Worm (Caenorhabditis elegans) whole organism, mixed stage, embryonic: ENCODE measurements around the gene Y54E2A.5.

Experiments
- M03D4.4 ChIP-seq: sonication (generic microtip); optimal IDR thresholded peaks from 2 replicates; lab custom pipeline; 2017; ENCODE audit warnings: mild to moderate bottlenecking, missing genetic modification characterization, missing compliant biosample characterization
- bed-3 ChIP-seq: fragments of 200-800 bp; sonication (Bioruptor generic); optimal IDR thresholded peaks from 3 replicates; lab custom pipeline; 2018; ENCODE audit warnings: mild to moderate bottlenecking, missing genetic modification characterization, moderate library complexity, missing compliant biosample characterization
- blmp-1 ChIP-seq: fragments of 150-350 bp; optimal IDR thresholded peaks from 2 replicates; lab custom pipeline; 2014; ENCODE audit warnings: missing biosample characterization, missing genetic modification characterization
- ceh-39 ChIP-seq: fragments of 150-350 bp; optimal IDR thresholded peaks from 2 replicates; lab custom pipeline; 2014; ENCODE audit warnings: missing biosample characterization, missing genetic modification characterization
- ceh-43 ChIP-seq: fragments of 200-800 bp; sonication (Bioruptor generic); optimal IDR thresholded peaks from 2 replicates; lab custom pipeline; 2018; ENCODE audit warnings: mild to moderate bottlenecking, missing genetic modification characterization, moderate library complexity, missing compliant biosample characterization
- ceh-83 ChIP-seq: fragments of 200-800 bp; sonication (Bioruptor generic); optimal IDR thresholded peaks from 2 replicates; lab custom pipeline; 2018; ENCODE audit warnings: mild to moderate bottlenecking, missing genetic modification characterization, missing compliant biosample characterization
- ces-1 ChIP-seq: fragments of 150-350 bp; optimal IDR thresholded peaks from 2 replicates; lab custom pipeline; 2014; ENCODE audit warnings: missing biosample characterization, missing genetic modification reagents, missing genetic modification characterization
- cnd-1 ChIP-seq: fragments of 200-800 bp; sonication (Bioruptor generic); optimal IDR thresholded peaks from 2 replicates; lab custom pipeline; 2018; ENCODE audit warnings: mild to moderate bottlenecking, missing genetic modification characterization, missing compliant biosample characterization
- drap-1 ChIP-seq: fragments of 200-800 bp; sonication (Bioruptor generic); optimal IDR thresholded peaks from 3 replicates; lab custom pipeline; 2018; ENCODE audit warnings: mild to moderate bottlenecking, missing genetic modification characterization, missing compliant biosample characterization
- elt-1 ChIP-seq: sonication (generic microtip); optimal IDR thresholded peaks from 2 replicates; lab custom pipeline; 2017; ENCODE audit warnings: missing genetic modification characterization, mild to moderate bottlenecking, missing compliant biosample characterization, antibody characterized with exemption, moderate library complexity, borderline replicate concordance; ENCODE audit not compliant: insufficient read depth
- flh-1 ChIP-seq: fragments of 200-800 bp; sonication (Bioruptor generic); optimal IDR thresholded peaks from 2 replicates; lab custom pipeline; 2018; ENCODE audit warnings: mild to moderate bottlenecking, missing genetic modification characterization, moderate library complexity, missing compliant biosample characterization
- hlh-1 ChIP-seq: fragments of 150-350 bp; optimal IDR thresholded peaks from 2 replicates; lab custom pipeline; 2014; ENCODE audit warnings: missing biosample characterization, missing genetic modification reagents, missing genetic modification characterization
- lin-13 ChIP-seq: fragments of 150-350 bp; optimal IDR thresholded peaks from 2 replicates; lab custom pipeline; 2014; ENCODE audit warnings: missing biosample characterization, missing genetic modification characterization
- lsy-2 ChIP-seq: fragments of 150-350 bp; optimal IDR thresholded peaks from 2 replicates; lab custom pipeline; 2014; ENCODE audit warnings: missing biosample characterization, missing genetic modification characterization
- mab-5 ChIP-seq: fragments of 150-350 bp; optimal IDR thresholded peaks from 2 replicates; lab custom pipeline; 2014; ENCODE audit warnings: missing biosample characterization, missing genetic modification characterization
- mep-1 ChIP-seq: fragments of 150-350 bp; optimal IDR thresholded peaks from 2 replicates; lab custom pipeline; 2017; ENCODE audit warnings: missing biosample characterization, missing genetic modification reagents, missing genetic modification characterization, inconsistent platforms
- nhr-12 ChIP-seq: fragments of 150-350 bp; optimal IDR thresholded peaks from 2 replicates; lab custom pipeline; 2014; ENCODE audit warnings: missing biosample characterization, missing genetic modification characterization
- nhr-2 ChIP-seq: fragments of 150-350 bp; optimal IDR thresholded peaks from 2 replicates; lab custom pipeline; 2014; ENCODE audit warnings: missing biosample characterization, missing genetic modification characterization
- nhr-237 ChIP-seq: fragments of 150-350 bp; optimal IDR thresholded peaks from 2 replicates; lab custom pipeline; 2014; ENCODE audit warnings: missing biosample characterization, missing genetic modification characterization
- nhr-28 ChIP-seq: fragments of 150-350 bp; optimal IDR thresholded peaks from 2 replicates; lab custom pipeline; 2014; ENCODE audit warnings: missing biosample characterization, missing genetic modification characterization
- nhr-76 ChIP-seq: sonication (generic microtip); optimal IDR thresholded peaks from 2 replicates; lab custom pipeline; 2017; ENCODE audit warnings: missing biosample characterization, missing genetic modification characterization
- sem-2 ChIP-seq: fragments of 200-800 bp; sonication (Bioruptor generic); optimal IDR thresholded peaks from 2 replicates; lab custom pipeline; 2018; ENCODE audit warnings: mild to moderate bottlenecking, missing genetic modification characterization, missing compliant biosample characterization
- snpc-4 ChIP-seq: fragments of 150-350 bp; optimal IDR thresholded peaks from 2 replicates; lab custom pipeline; 2014; ENCODE audit warnings: missing biosample characterization, missing genetic modification characterization
- tbx-8 ChIP-seq: fragments of 200-800 bp; sonication (Bioruptor generic); optimal IDR thresholded peaks from 2 replicates; lab custom pipeline; 2018; ENCODE audit warnings: mild to moderate bottlenecking, missing genetic modification characterization, moderate library complexity, missing compliant biosample characterization
- unc-120 ChIP-seq: sonication (generic microtip); optimal IDR thresholded peaks from 2 replicates; lab custom pipeline; 2017; ENCODE audit warnings: missing genetic modification characterization, missing compliant biosample characterization; ENCODE audit not compliant: poor library complexity, severe bottlenecking
- unc-62 ChIP-seq: fragments of 150-350 bp; optimal IDR thresholded peaks from 2 replicates; lab custom pipeline; 2014; ENCODE audit warnings: missing biosample characterization, missing genetic modification reagents, missing genetic modification characterization
- zip-8 ChIP-seq: fragments of 150-350 bp; optimal IDR thresholded peaks from 2 replicates; lab custom pipeline; 2014; ENCODE audit warnings: missing biosample characterization, missing genetic modification characterization
- ztf-11 ChIP-seq: fragments of 150-350 bp; optimal IDR thresholded peaks from 2 replicates; lab custom pipeline; 2014; ENCODE audit warnings: missing biosample characterization, missing genetic modification characterization

Y54E2A.5 gene

ce11 chrII:14772956-14773788, 15.6 kb upstream of the Y54E2A.5 start, which contains the start of gene Y54E2A.7:
TSS of gene Y54E2A.7 (minus strand) at chrII:14773006.
- TF ChIP-seq drap-1 (no peak), nhr-237 (tag; lab: Kevin White, UChicago) (no peak)

DNA sequence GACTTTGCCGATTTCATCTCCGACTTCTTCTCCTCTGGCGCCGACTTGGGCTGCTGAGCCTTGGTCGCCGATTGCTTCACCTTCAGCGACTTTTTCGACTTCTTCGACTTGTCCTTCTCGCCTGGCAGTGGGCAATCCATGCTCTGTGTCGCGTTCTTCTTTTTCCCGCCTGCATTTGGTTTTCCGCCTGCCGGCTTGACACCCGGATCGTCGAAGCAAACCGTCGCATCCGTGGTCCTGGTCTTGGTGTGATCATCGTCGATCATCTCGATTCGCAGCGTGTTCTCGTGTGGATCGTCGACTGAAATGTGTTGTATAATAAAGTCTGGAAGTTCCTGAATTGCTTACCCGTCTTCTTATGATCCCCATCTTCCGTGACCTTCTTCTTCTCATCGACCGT, 14.5 kb upstream of the Y54E2A.5 start:
- TF ChIP-seq elt-1 (no peak), bed-3 (GFP tag; lab: Kevin White, UChicago) (no peak), sem-2 (no peak), unc-120 (no peak), zip-8 (no peak)

DNA sequence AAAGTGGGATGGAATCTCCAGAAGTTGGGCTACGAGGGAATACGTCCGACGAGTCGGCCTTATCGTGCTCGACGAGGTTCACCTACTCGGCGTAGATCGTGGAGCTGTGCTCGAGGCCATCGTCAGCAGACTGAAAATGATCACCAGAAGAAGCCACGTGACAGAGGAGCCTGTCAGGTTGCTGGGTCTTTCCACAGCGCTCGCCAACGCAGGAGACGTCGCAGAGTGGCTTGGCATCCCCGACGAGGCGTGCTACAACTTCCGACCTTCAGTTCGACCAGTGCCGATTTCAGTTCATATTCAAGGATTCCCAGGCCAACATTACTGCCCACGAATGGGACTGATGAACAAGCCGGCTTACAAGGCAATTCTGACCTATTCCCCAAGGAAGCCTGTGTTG, 13.5 kb upstream of the Y54E2A.5 start:
- no peak for TF ChIP-seq bed-3 (GFP tag; lab: Kevin White, UChicago)
- no peak for TF ChIP-seq lin-13
- no peak for TF ChIP-seq ceh-83 (GFP tag; lab: Kevin White, UChicago)
- no peak for TF ChIP-seq tbx-8
- TF ChIP-seq ceh-43 (GFP tag; lab: Kevin White, UChicago): no peak
- no peak for TF ChIP-seq ztf-11 (tag; lab: Kevin White, UChicago)
- TF ChIP-seq cnd-1: no peak
- no peak for TF ChIP-seq M03D4.4 (tag; lab: Kevin White, UChicago)
- no peak for TF ChIP-seq flh-1 (GFP tag; lab: Kevin White, UChicago)
- no peak for TF ChIP-seq sem-2
- no peak for TF ChIP-seq mep-1 (tag; lab: Kevin White, UChicago)
- TF ChIP-seq nhr-12 (tag; lab: Kevin White, UChicago): no peak
- TF ChIP-seq ceh-39 (tag; lab: Kevin White, UChicago): no peak
- no peak for TF ChIP-seq nhr-28 (tag; lab: Kevin White, UChicago)
- TF ChIP-seq lsy-2 (tag; lab: Kevin White, UChicago): no peak
- no peak for TF ChIP-seq nhr-2 (tag; lab: Kevin White, UChicago)
- TF ChIP-seq elt-1: no peak
- TF ChIP-seq, all 35 proteins: peak for 0

- TF ChIP-seq lin-13: no peak
- TF ChIP-seq ces-1: no peak
- TF ChIP-seq blmp-1 (tag; lab: Kevin White, UChicago): no peak
- no peak for TF ChIP-seq nhr-76 (tag; lab: Kevin White, UChicago)
- TF ChIP-seq, all 35 proteins: peak for 0
Observed at ce11 chrII:14768804-14769203, 11.2 kb upstream of the Y54E2A.5 start.

DNA sequence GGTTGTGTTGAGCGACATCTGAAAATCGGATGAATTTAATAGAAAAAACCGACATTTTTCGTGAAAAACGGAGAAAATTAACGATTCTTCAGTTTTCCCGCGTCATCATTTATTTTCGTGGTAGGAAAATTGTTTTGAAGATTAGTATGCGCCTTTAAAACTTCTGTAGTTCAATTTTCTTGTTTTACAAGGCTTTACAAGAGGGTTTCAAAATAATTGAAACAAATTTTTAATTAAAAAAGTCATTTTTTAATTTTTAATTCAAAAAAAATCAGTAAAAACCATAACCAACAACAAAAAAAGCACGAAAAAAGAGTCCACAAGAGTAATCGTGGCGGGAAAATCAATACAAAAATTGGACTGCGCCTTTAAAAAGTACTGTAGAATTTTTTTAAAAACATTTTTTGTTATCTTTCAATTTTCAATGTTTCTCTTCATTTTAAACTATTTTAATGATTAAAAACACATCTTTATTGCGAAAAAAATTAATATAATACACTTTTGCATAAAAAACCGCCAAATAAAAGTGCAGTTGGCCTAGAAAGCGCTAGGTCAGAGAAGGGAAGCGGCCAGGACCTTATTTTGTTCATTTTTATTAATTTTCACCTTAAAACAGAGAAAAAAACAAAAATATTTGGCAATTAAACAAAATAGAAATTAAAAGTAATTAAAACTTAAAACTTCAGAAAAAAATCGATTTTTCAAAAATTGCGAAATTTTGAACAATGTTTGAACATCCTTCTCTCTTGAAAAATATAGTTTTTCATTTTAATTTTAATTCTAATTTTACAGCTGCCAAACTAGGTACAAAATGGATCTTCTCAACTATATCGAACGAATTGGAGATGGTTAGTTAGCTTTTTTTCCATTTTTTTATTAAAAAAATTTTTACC, 3.5 kb downstream of the Y54E2A.5 start, which contains the start of the genes tac-1 and Y54E2A.4:
tac-1 (minus strand) TSS at position 20 of the 893 bp plus-strand sequence.
Y54E2A.4 (plus strand) TSS at position 765 of the 893 bp plus-strand sequence.
- TF ChIP-seq M03D4.4 (tag; lab: Kevin White, UChicago): no peak
- TF ChIP-seq nhr-2 (tag; lab: Kevin White, UChicago): no peak
- TF ChIP-seq zip-8: no peak
- TF ChIP-seq mep-1 (tag; lab: Kevin White, UChicago): no peak
- no peak for TF ChIP-seq mab-5
- no peak for TF ChIP-seq cnd-1
- TF ChIP-seq elt-1: no peak
- no peak for TF ChIP-seq nhr-76 (tag; lab: Kevin White, UChicago)
- no peak for TF ChIP-seq nhr-12 (tag; lab: Kevin White, UChicago)
- TF ChIP-seq ceh-39 (tag; lab: Kevin White, UChicago): no peak
- TF ChIP-seq hlh-1 (tag; lab: Kevin White, UChicago): no peak
- TF ChIP-seq unc-62: no peak
- TF ChIP-seq blmp-1 (tag; lab: Kevin White, UChicago): no peak
- TF ChIP-seq snpc-4 (tag; lab: Kevin White, UChicago): no peak
- no peak for TF ChIP-seq flh-1 (GFP tag; lab: Kevin White, UChicago)
- no peak for TF ChIP-seq drap-1
- TF ChIP-seq, all 35 proteins: peak for 0
